Fruit fly (Drosophila melanogaster) whole organism, prepupa: Measurements from ENCODE around the gene Pif1B.
A peak's percentile ranks its signal among the peaks of the same experiment; 100 is the strongest.

Experiments
- CG10631 ChIP-seq: fragments of 200-800 bp; sonication (Bioruptor generic); optimal IDR thresholded peaks from 2 replicates; lab custom pipeline; 2016; ENCODE audit warnings: missing biosample characterization, missing genetic modification characterization
- CG10669 ChIP-seq: fragments of 200-800 bp; sonication (Bioruptor generic); optimal IDR thresholded peaks from 3 replicates; lab custom pipeline; 2018; ENCODE audit warnings: missing biosample characterization, mild to moderate bottlenecking, missing genetic modification characterization, moderate library complexity
- CG11762 ChIP-seq: fragments of 200-800 bp; sonication (Bioruptor generic); optimal IDR thresholded peaks from 3 replicates; lab custom pipeline; 2016; ENCODE audit warnings: missing biosample characterization, missing genetic modification characterization; ENCODE audit not compliant: insufficient read depth
- CG11902 ChIP-seq: fragments of 200-800 bp; sonication (Bioruptor generic); optimal IDR thresholded peaks from 3 replicates; lab custom pipeline; 2016; ENCODE audit warnings: missing biosample characterization, missing genetic modification characterization
- CG15336 ChIP-seq: fragments of 200-800 bp; sonication (Bioruptor generic); IDR thresholded peaks from 2 replicates; pipeline ENCODE4 v1.3.6; 2022; ENCODE audit warnings: missing biosample characterization, missing genetic modification characterization
- CG1621 ChIP-seq: fragments of 200-800 bp; sonication (Bioruptor generic); optimal IDR thresholded peaks from 3 replicates; lab custom pipeline; 2018; ENCODE audit warnings: missing biosample characterization, mild to moderate bottlenecking, missing genetic modification characterization
- CG16779 ChIP-seq: fragments of 200-800 bp; sonication (Bioruptor generic); optimal IDR thresholded peaks from 3 replicates; lab custom pipeline; 2017; ENCODE audit warnings: missing biosample characterization, mild to moderate bottlenecking, missing genetic modification characterization
- CG3032 ChIP-seq: fragments of 200-800 bp; optimal IDR thresholded peaks from 2 replicates; lab custom pipeline; 2019; ENCODE audit warnings: missing biosample characterization, mild to moderate bottlenecking, missing genetic modification characterization, moderate library complexity
- CG32006 ChIP-seq: fragments of 200-800 bp; sonication (Bioruptor generic); optimal IDR thresholded peaks from 3 replicates; lab custom pipeline; 2017; ENCODE audit warnings: missing biosample characterization, mild to moderate bottlenecking, missing genetic modification characterization
- CG34406 ChIP-seq: fragments of 200-800 bp; sonication (Bioruptor generic); optimal IDR thresholded peaks from 3 replicates; lab custom pipeline; 2016; ENCODE audit warnings: missing biosample characterization, missing genetic modification characterization
- CG4318 ChIP-seq: fragments of 200-800 bp; sonication (Bioruptor generic); optimal IDR thresholded peaks from 3 replicates; lab custom pipeline; 2017; ENCODE audit warnings: missing biosample characterization, mild to moderate bottlenecking, missing genetic modification characterization
- CG6792 ChIP-seq: fragments of 200-800 bp; sonication (Bioruptor generic); optimal IDR thresholded peaks from 3 replicates; lab custom pipeline; 2016; ENCODE audit warnings: missing biosample characterization, missing genetic modification characterization
- CG6808 ChIP-seq: fragments of 200-800 bp; sonication (Bioruptor generic); optimal IDR thresholded peaks from 3 replicates; lab custom pipeline; 2017; ENCODE audit warnings: missing biosample characterization, missing genetic modification characterization, mild to moderate bottlenecking, moderate library complexity, missing genetic modification reagents
- CG6854 ChIP-seq: fragments of 200-800 bp; sonication (Bioruptor generic); optimal IDR thresholded peaks from 2 replicates; lab custom pipeline; 2017; ENCODE audit warnings: missing biosample characterization, mild to moderate bottlenecking, missing genetic modification characterization
- CG7368 ChIP-seq: fragments of 200-800 bp; sonication (Bioruptor generic); optimal IDR thresholded peaks from 3 replicates; lab custom pipeline; 2016; ENCODE audit warnings: missing biosample characterization, missing genetic modification characterization
- CG8319 ChIP-seq: fragments of 200-800 bp; sonication (Bioruptor generic); optimal IDR thresholded peaks from 3 replicates; lab custom pipeline; 2016; ENCODE audit warnings: missing biosample characterization, missing genetic modification characterization
- CG8632 ChIP-seq: fragments of 200-800 bp; sonication (Bioruptor generic); optimal IDR thresholded peaks from 3 replicates; lab custom pipeline; 2016; ENCODE audit warnings: missing biosample characterization, missing genetic modification characterization
- Eip75B ChIP-seq: fragments of 200-800 bp; sonication (Bioruptor generic); optimal IDR thresholded peaks from 3 replicates; lab custom pipeline; 2016; ENCODE audit warnings: missing biosample characterization, missing genetic modification characterization
- Eip93F ChIP-seq: fragments of 200-800 bp; sonication (Bioruptor generic); optimal IDR thresholded peaks from 2 replicates; lab custom pipeline; 2016; ENCODE audit warnings: missing biosample characterization, mild to moderate bottlenecking, missing genetic modification characterization
- Ets21C ChIP-seq: fragments of 200-800 bp; sonication (Bioruptor generic); optimal IDR thresholded peaks from 3 replicates; lab custom pipeline; 2016; ENCODE audit warnings: missing biosample characterization, missing genetic modification characterization
- Ets96B ChIP-seq: fragments of 200-800 bp; optimal IDR thresholded peaks from 2 replicates; lab custom pipeline; 2019; ENCODE audit warnings: missing biosample characterization, mild to moderate bottlenecking, missing genetic modification characterization, moderate library complexity
- Gug ChIP-seq: fragments of 200-800 bp; sonication (Bioruptor generic); IDR thresholded peaks from 2 replicates; pipeline ENCODE4 v1.3.6; 2022; ENCODE audit warnings: missing biosample characterization, missing genetic modification characterization
- Hr38 ChIP-seq: sonication (Bioruptor generic); optimal IDR thresholded peaks from 2 replicates; lab custom pipeline; 2016; ENCODE audit warnings: missing biosample characterization, missing genetic modification characterization
- Hr39 ChIP-seq: fragments of 200-800 bp; sonication (Bioruptor generic); optimal IDR thresholded peaks from 2 replicates; lab custom pipeline; 2016; ENCODE audit warnings: missing biosample characterization, missing genetic modification characterization
- Hr4 ChIP-seq: fragments of 200-800 bp; sonication (Bioruptor generic); optimal IDR thresholded peaks from 3 replicates; lab custom pipeline; 2016; ENCODE audit warnings: missing biosample characterization, missing genetic modification characterization
- Lpt ChIP-seq: fragments of 200-800 bp; sonication (Bioruptor generic); optimal IDR thresholded peaks from 3 replicates; lab custom pipeline; 2016; ENCODE audit warnings: missing biosample characterization, missing genetic modification characterization
- Met ChIP-seq: fragments of 200-800 bp; sonication (Bioruptor generic); optimal IDR thresholded peaks from 3 replicates; lab custom pipeline; 2016; ENCODE audit warnings: missing biosample characterization, missing genetic modification characterization
- OdsH ChIP-seq: fragments of 200-800 bp; sonication (Bioruptor generic); optimal IDR thresholded peaks from 3 replicates; lab custom pipeline; 2016; ENCODE audit warnings: missing biosample characterization, missing genetic modification characterization
- Smox ChIP-seq: fragments of 200-800 bp; sonication (Bioruptor generic); optimal IDR thresholded peaks from 3 replicates; lab custom pipeline; 2016; ENCODE audit warnings: missing biosample characterization, missing genetic modification characterization
- Sox102F ChIP-seq: fragments of 200-800 bp; sonication (Bioruptor generic); optimal IDR thresholded peaks from 2 replicates; lab custom pipeline; 2016; ENCODE audit warnings: missing biosample characterization, mild to moderate bottlenecking, missing genetic modification characterization
- Sox14 ChIP-seq: fragments of 200-800 bp; sonication (Bioruptor generic); optimal IDR thresholded peaks from 3 replicates; lab custom pipeline; 2016; ENCODE audit warnings: missing biosample characterization, missing genetic modification characterization
- acj6 ChIP-seq: fragments of 200-800 bp; sonication (Bioruptor generic); optimal IDR thresholded peaks from 3 replicates; lab custom pipeline; 2016; ENCODE audit warnings: missing biosample characterization, missing genetic modification characterization
- cyc ChIP-seq: fragments of 200-800 bp; sonication (Bioruptor generic); optimal IDR thresholded peaks from 3 replicates; lab custom pipeline; 2016; ENCODE audit warnings: missing biosample characterization, missing genetic modification characterization
- dac ChIP-seq: fragments of 200-800 bp; sonication (Bioruptor generic); optimal IDR thresholded peaks from 2 replicates; lab custom pipeline; 2017; ENCODE audit warnings: missing biosample characterization, mild to moderate bottlenecking, missing genetic modification characterization
- dsx ChIP-seq: fragments of 200-800 bp; optimal IDR thresholded peaks from 3 replicates; lab custom pipeline; 2019; ENCODE audit warnings: missing biosample characterization, mild to moderate bottlenecking, missing genetic modification characterization, moderate library complexity; ENCODE audit not compliant: poor library complexity, severe bottlenecking
- fd59A ChIP-seq: fragments of 200-800 bp; sonication (Bioruptor generic); optimal IDR thresholded peaks from 2 replicates; lab custom pipeline; 2017; ENCODE audit warnings: missing biosample characterization, mild to moderate bottlenecking, missing genetic modification characterization, missing genetic modification reagents
- fd85E ChIP-seq: fragments of 200-800 bp; sonication (Bioruptor generic); optimal IDR thresholded peaks from 3 replicates; lab custom pipeline; 2016; ENCODE audit warnings: missing biosample characterization, missing genetic modification characterization
- fkh ChIP-seq: fragments of 200-800 bp; sonication (Bioruptor generic); optimal IDR thresholded peaks from 3 replicates; lab custom pipeline; 2017; ENCODE audit warnings: missing biosample characterization, mild to moderate bottlenecking, missing genetic modification characterization, moderate library complexity
- lz ChIP-seq: fragments of 200-800 bp; sonication (Bioruptor generic); optimal IDR thresholded peaks from 3 replicates; lab custom pipeline; 2016; ENCODE audit warnings: missing biosample characterization, missing genetic modification characterization
- net ChIP-seq: fragments of 200-800 bp; sonication (Bioruptor generic); optimal IDR thresholded peaks from 3 replicates; lab custom pipeline; 2016; ENCODE audit warnings: missing biosample characterization, missing genetic modification characterization
- salr ChIP-seq, 2 experiments: fragments of 200-800 bp; sonication (Bioruptor generic); optimal IDR thresholded peaks; 3 replicates each; lab custom pipeline; 2016 to 2018; ENCODE audit warnings: missing biosample characterization in 2 of 2, missing genetic modification characterization in 2 of 2, mild to moderate bottlenecking in 1 of 2
- ss ChIP-seq, 2 experiments: fragments of 200-800 bp; sonication (Bioruptor generic); optimal IDR thresholded peaks; 2 replicates in 1 of 2; 3 replicates in 1 of 2; lab custom pipeline; 2017 to 2018; ENCODE audit warnings: mild to moderate bottlenecking in 2 of 2, missing biosample characterization in 2 of 2, missing genetic modification characterization in 2 of 2, moderate library complexity in 1 of 2
- svp ChIP-seq: fragments of 200-800 bp; sonication (Bioruptor generic); peaks from one replicate; lab custom pipeline; 2016; ENCODE audit warnings: missing biosample characterization, missing genetic modification characterization
- topi ChIP-seq: fragments of 200-800 bp; sonication (Bioruptor generic); optimal IDR thresholded peaks from 3 replicates; lab custom pipeline; 2016; ENCODE audit warnings: missing biosample characterization, missing genetic modification characterization
- vri ChIP-seq: fragments of 200-800 bp; sonication (Bioruptor generic); optimal IDR thresholded peaks from 3 replicates; lab custom pipeline; 2016; ENCODE audit warnings: missing biosample characterization, mild to moderate bottlenecking, missing genetic modification characterization

Pif1B gene

dm6 chr3R:8810397-8811184 is 9.6 kb upstream of the Pif1B start (continued):
- TF ChIP-seq net = peak; percentile 32
- TF ChIP-seq Sox102F (GFP tag; lab: Kevin White, UChicago) = peak; percentile 62
- no peak for TF ChIP-seq Ets21C (GFP tag; lab: Kevin White, UChicago)
- TF ChIP-seq Eip75B (GFP tag; lab: Kevin White, UChicago) = peak; percentile 19
- TF ChIP-seq fkh (GFP tag; lab: Kevin White, UChicago) = peak; percentile 98
- TF ChIP-seq fd85E (GFP tag; lab: Kevin White, UChicago) = no peak
- no peak for TF ChIP-seq Sox14 (GFP tag; lab: Kevin White, UChicago)
- peak; percentile 67 for TF ChIP-seq CG16779 (tag; lab: Kevin White, UChicago)
- TF ChIP-seq Hr39 = no peak
- peak; percentile 16 for TF ChIP-seq Smox (GFP tag; lab: Kevin White, UChicago)
- no peak for TF ChIP-seq Eip93F
- TF ChIP-seq lz = no peak
- TF ChIP-seq CG15336 (GFP tag; lab: Robert Waterston, UW) = peak; percentile 22; the same call in 1 of the 2 replicates
- no peak for TF ChIP-seq fd59A (GFP tag; lab: Kevin White, UChicago)
- no peak for TF ChIP-seq dsx (GFP tag; lab: Kevin White, UChicago)
- TF ChIP-seq cyc (GFP tag; lab: Kevin White, UChicago) = no peak
- TF ChIP-seq, all 60 proteins: peak for 39

- TF ChIP-seq Sox14 (GFP tag; lab: Kevin White, UChicago) = no peak
- TF ChIP-seq OdsH (GFP tag; lab: Kevin White, UChicago) = no peak
- TF ChIP-seq CG10669 (GFP tag; lab: Kevin White, UChicago) = no peak
- TF ChIP-seq Hr38 (GFP tag; lab: Kevin White, UChicago) = no peak
- TF ChIP-seq CG4318 = no peak
- TF ChIP-seq vri (GFP tag; lab: Kevin White, UChicago) = peak; percentile 12
- TF ChIP-seq CG11762 (GFP tag; lab: Kevin White, UChicago) = no peak
- TF ChIP-seq Met (GFP tag; lab: Kevin White, UChicago) = no peak
- no peak for TF ChIP-seq Eip93F
- no peak for TF ChIP-seq topi (GFP tag; lab: Kevin White, UChicago)
- TF ChIP-seq svp (GFP tag; lab: Kevin White, UChicago) = peak; percentile 94
- no peak for TF ChIP-seq lz
- TF ChIP-seq CG6808 (GFP tag; lab: Kevin White, UChicago) = no peak
- TF ChIP-seq CG6854 = no peak
- no peak for TF ChIP-seq Lpt (GFP tag; lab: Kevin White, UChicago)
These were observed 8.7 kb upstream of the Pif1B start for dm6 chr3R:8809712-8810111.

dm6 chr3R:8808518-8808921 is 7.5 kb upstream of the Pif1B start:
- TF ChIP-seq acj6 (GFP tag; lab: Kevin White, UChicago) = peak; percentile 59
- peak; percentile 38 for TF ChIP-seq CG32006
- TF ChIP-seq ss (GFP tag; optimal IDR thresholded peaks at IDR 0.05; lab: Kevin White, UChicago) = peak; percentile 13 to 65
- peak; percentile 31; the same call in 1 of the 2 replicates for TF ChIP-seq CG15336 (GFP tag; lab: Robert Waterston, UW)
- TF ChIP-seq Ets96B (tag; lab: Kevin White, UChicago) = peak; percentile 65
- TF ChIP-seq CG8319 (GFP tag; lab: Kevin White, UChicago) = peak; percentile 6
- peak; percentile 56 for TF ChIP-seq CG10631 (GFP tag; lab: Kevin White, UChicago)
- peak; percentile 43 for TF ChIP-seq vri (GFP tag; lab: Kevin White, UChicago)
- TF ChIP-seq Eip93F = no peak
- no peak for TF ChIP-seq Gug
- peak; percentile 28 for TF ChIP-seq dsx (GFP tag; lab: Kevin White, UChicago)
- TF ChIP-seq Smox (GFP tag; lab: Kevin White, UChicago) = peak; percentile 63
- TF ChIP-seq CG1621 (tag; lab: Kevin White, UChicago) = peak; percentile 36
- TF ChIP-seq Hr4 (GFP tag; lab: Kevin White, UChicago) = peak; percentile 14
- peak; percentile 62 for TF ChIP-seq CG8632 (GFP tag; lab: Kevin White, UChicago)
- TF ChIP-seq dac (GFP tag; lab: Kevin White, UChicago) = no peak
- TF ChIP-seq CG7368 = peak; percentile 28
- peak in 1 of 2 experiments; percentile 41 for TF ChIP-seq salr (GFP tag; optimal IDR thresholded peaks at IDR 0.05; lab: Kevin White, UChicago)
- peak; percentile 38 for TF ChIP-seq CG11902 (GFP tag; lab: Kevin White, UChicago)
- TF ChIP-seq CG3032 (tag; lab: Kevin White, UChicago) = peak; percentile 66
- TF ChIP-seq CG4318 = no peak
- TF ChIP-seq Lpt (GFP tag; lab: Kevin White, UChicago) = no peak
- peak; percentile 54 for TF ChIP-seq Hr39
- TF ChIP-seq CG10669 (GFP tag; lab: Kevin White, UChicago) = peak; percentile 67
- TF ChIP-seq CG34406 (GFP tag; lab: Kevin White, UChicago) = peak; percentile 57
- peak; percentile 57 for TF ChIP-seq CG6792 (GFP tag; lab: Kevin White, UChicago)
- peak; percentile 86 for TF ChIP-seq svp (GFP tag; lab: Kevin White, UChicago)
- peak; percentile 67 for TF ChIP-seq topi (GFP tag; lab: Kevin White, UChicago)
